Fruit fly (Drosophila melanogaster) whole organism, embryonic: ENCODE measurements around the gene CG15044.

Source experiments
- Awh ChIP-seq: fragments of 200-800 bp; sonication (Bioruptor generic); IDR thresholded peaks from 2 replicates; pipeline ENCODE4, ENCODE4 v1.3.6; 2022; ENCODE audit warnings: missing biosample characterization, missing genetic modification characterization
- CG10462 ChIP-seq: fragments of 200-800 bp; sonication (Bioruptor generic); optimal IDR thresholded peaks from 2 replicates; lab custom pipeline; 2016; ENCODE audit warnings: missing biosample characterization, missing genetic modification characterization
- CG11504 ChIP-seq: fragments of 200-800 bp; sonication (Bioruptor generic); optimal IDR thresholded peaks from 3 replicates; lab custom pipeline; 2019; ENCODE audit warnings: missing biosample characterization, mild to moderate bottlenecking, missing genetic modification characterization, moderate library complexity
- CG11560 ChIP-seq: fragments of 200-800 bp; sonication (Bioruptor generic); IDR thresholded peaks from 3 replicates; pipeline ENCODE4 v1.3.6; 2022; ENCODE audit warnings: missing biosample characterization, missing genetic modification characterization
- CG12219 ChIP-seq: fragments of 200-800 bp; sonication (Bioruptor generic); optimal IDR thresholded peaks from 3 replicates; lab custom pipeline; 2018; ENCODE audit warnings: missing biosample characterization, mild to moderate bottlenecking, missing genetic modification characterization
- CG16813 ChIP-seq: fragments of 200-800 bp; sonication (Bioruptor generic); IDR thresholded peaks from 3 replicates; pipeline ENCODE4 v1.3.6; 2022; ENCODE audit warnings: missing biosample characterization, missing genetic modification characterization; ENCODE audit not compliant: partially characterized antibody
- CG16863 ChIP-seq: fragments of 200-800 bp; sonication (Bioruptor generic); optimal IDR thresholded peaks from 3 replicates; lab custom pipeline; 2016; ENCODE audit warnings: missing biosample characterization, missing genetic modification characterization
- CG18599 ChIP-seq: fragments of 200-800 bp; sonication (Bioruptor generic); optimal IDR thresholded peaks from 3 replicates; lab custom pipeline; 2017; ENCODE audit warnings: missing biosample characterization, missing genetic modification characterization, mild to moderate bottlenecking, moderate library complexity, missing genetic modification reagents
- CG30403 ChIP-seq: fragments of 200-800 bp; sonication (Bioruptor generic); optimal IDR thresholded peaks from 3 replicates; lab custom pipeline; 2016; ENCODE audit warnings: missing biosample characterization, missing genetic modification characterization
- CG31224 ChIP-seq: fragments of 200-800 bp; sonication (Bioruptor generic); IDR thresholded peaks from 2 replicates; pipeline ENCODE4 v1.3.6; 2022; ENCODE audit warnings: missing biosample characterization, missing genetic modification characterization
- CG6654 ChIP-seq: fragments of 200-800 bp; sonication (Bioruptor generic); optimal IDR thresholded peaks from 2 replicates; lab custom pipeline; 2017; ENCODE audit warnings: missing biosample characterization, mild to moderate bottlenecking, missing genetic modification characterization
- CG7357 ChIP-seq: fragments of 200-800 bp; sonication (Bioruptor generic); IDR thresholded peaks from 3 replicates; pipeline ENCODE4 v1.3.6; 2022; ENCODE audit warnings: missing biosample characterization, missing genetic modification characterization
- CG8281 ChIP-seq: fragments of 200-800 bp; sonication (Bioruptor generic); optimal IDR thresholded peaks from 2 replicates; lab custom pipeline; 2018; ENCODE audit warnings: missing biosample characterization, mild to moderate bottlenecking, missing genetic modification characterization, moderate library complexity
- CG8290 ChIP-seq, 3 experiments: fragments of 200-800 bp; sonication (Bioruptor generic); optimal IDR thresholded peaks; 2 replicates each; lab custom pipeline; 2016 to 2019; ENCODE audit warnings: missing biosample characterization in 3 of 3, missing genetic modification characterization in 3 of 3, mild to moderate bottlenecking in 2 of 3, moderate library complexity in 1 of 3
- CG9797 ChIP-seq: fragments of 200-800 bp; sonication (Bioruptor generic); optimal IDR thresholded peaks from 3 replicates; lab custom pipeline; 2018; ENCODE audit warnings: missing biosample characterization, mild to moderate bottlenecking, missing genetic modification characterization
- CG9876 ChIP-seq: fragments of 200-800 bp; sonication (Bioruptor generic); optimal IDR thresholded peaks from 2 replicates; lab custom pipeline; 2016; ENCODE audit warnings: missing biosample characterization, missing genetic modification characterization
- Dip3 ChIP-seq: fragments of 200-800 bp; sonication (Bioruptor generic); optimal IDR thresholded peaks from 3 replicates; lab custom pipeline; 2016; ENCODE audit warnings: missing biosample characterization, missing genetic modification characterization
- Doc2 ChIP-seq: fragments of 200-800 bp; sonication (Bioruptor generic); IDR thresholded peaks from 2 replicates; pipeline ENCODE4 v1.3.6; 2022; ENCODE audit warnings: missing biosample characterization, missing genetic modification characterization
- E2f2 ChIP-seq: fragments of 200-800 bp; sonication (Bioruptor generic); IDR thresholded peaks from 2 replicates; pipeline ENCODE4 v1.3.6; 2022; ENCODE audit warnings: missing biosample characterization, missing genetic modification characterization
- HLH4C ChIP-seq: fragments of 200-800 bp; sonication (Bioruptor generic); IDR thresholded peaks from 3 replicates; pipeline ENCODE4 v1.3.6; 2022; ENCODE audit warnings: missing biosample characterization, missing genetic modification characterization; ENCODE audit not compliant: partially characterized antibody
- MBD-R2 ChIP-seq: fragments of 200-800 bp; sonication (Bioruptor generic); IDR thresholded peaks from 2 replicates; pipeline ENCODE4 v1.3.6; 2022; ENCODE audit warnings: missing biosample characterization, missing genetic modification characterization
- Pdp1 ChIP-seq, 2 experiments: fragments of 200-800 bp; sonication (Bioruptor generic); optimal IDR thresholded peaks; 3 replicates each; lab custom pipeline; 2016; ENCODE audit warnings: missing biosample characterization in 2 of 2, missing genetic modification characterization in 2 of 2, mild to moderate bottlenecking in 1 of 2, moderate library complexity in 1 of 2
- Ravus ChIP-seq: fragments of 200-800 bp; sonication (Bioruptor generic); IDR thresholded peaks from 2 replicates; pipeline ENCODE4 v1.3.6; 2022; ENCODE audit warnings: missing biosample characterization, missing genetic modification characterization
- Sry-δ ChIP-seq: fragments of 200-800 bp; sonication (Bioruptor generic); optimal IDR thresholded peaks from 2 replicates; lab custom pipeline; 2016; ENCODE audit warnings: missing biosample characterization, missing genetic modification characterization
- Ssrp ChIP-seq: fragments of 200-800 bp; sonication (Bioruptor generic); optimal IDR thresholded peaks from 2 replicates; lab custom pipeline; 2018; ENCODE audit warnings: missing biosample characterization, mild to moderate bottlenecking, missing genetic modification characterization, moderate library complexity
- Xbp1 ChIP-seq: fragments of 200-800 bp; sonication (Bioruptor generic); optimal IDR thresholded peaks from 3 replicates; lab custom pipeline; 2016; ENCODE audit warnings: missing biosample characterization, mild to moderate bottlenecking, missing genetic modification characterization
- Xrp1 ChIP-seq: fragments of 200-800 bp; sonication (Bioruptor generic); IDR thresholded peaks from 2 replicates; pipeline ENCODE4 v1.3.6; 2022; ENCODE audit warnings: missing biosample characterization, missing genetic modification characterization
- al ChIP-seq: fragments of 200-800 bp; sonication (Bioruptor generic); IDR thresholded peaks from 2 replicates; pipeline ENCODE4 v1.3.6; 2022; ENCODE audit warnings: missing biosample characterization, missing genetic modification characterization
- amos ChIP-seq: fragments of 200-800 bp; sonication (Bioruptor generic); IDR thresholded peaks from 2 replicates; pipeline ENCODE4 v1.3.6; 2022; ENCODE audit warnings: missing biosample characterization, missing genetic modification characterization; ENCODE audit not compliant: partially characterized antibody
- ase ChIP-seq: fragments of 200-800 bp; sonication (Bioruptor generic); IDR thresholded peaks from 3 replicates; pipeline ENCODE4 v1.3.6; 2022; ENCODE audit warnings: missing biosample characterization, missing genetic modification characterization
- cas ChIP-seq: fragments of 200-800 bp; sonication (Bioruptor generic); IDR thresholded peaks from 2 replicates; pipeline ENCODE4 v1.3.6; 2022; ENCODE audit warnings: missing biosample characterization, missing genetic modification characterization
- chn ChIP-seq: fragments of 200-800 bp; sonication (Bioruptor generic); optimal IDR thresholded peaks from 2 replicates; lab custom pipeline; 2016; ENCODE audit warnings: missing biosample characterization, missing genetic modification characterization
- ci ChIP-seq: fragments of 200-800 bp; sonication (Bioruptor generic); IDR thresholded peaks from 3 replicates; pipeline ENCODE4 v1.3.6; 2022; ENCODE audit warnings: missing biosample characterization, missing genetic modification characterization
- crc ChIP-seq: fragments of 200-800 bp; sonication (Bioruptor generic); optimal IDR thresholded peaks from 2 replicates; lab custom pipeline; 2016; ENCODE audit warnings: missing biosample characterization, missing genetic modification characterization
- croc ChIP-seq: fragments of 200-800 bp; sonication (Bioruptor generic); conservative IDR thresholded peaks from 3 replicates; pipeline ENCODE4 v1.3.6; 2022; ENCODE audit warnings: missing biosample characterization, missing genetic modification characterization
- cwo ChIP-seq: fragments of 200-800 bp; sonication (Bioruptor generic); optimal IDR thresholded peaks from 3 replicates; lab custom pipeline; 2017; ENCODE audit warnings: missing biosample characterization, missing genetic modification characterization, mild to moderate bottlenecking, moderate library complexity, missing genetic modification reagents
- esg ChIP-seq: fragments of 200-800 bp; sonication (Bioruptor generic); conservative IDR thresholded peaks from 2 replicates; pipeline ENCODE4 v1.3.6; 2022; ENCODE audit warnings: missing biosample characterization, missing genetic modification characterization
- grau ChIP-seq: fragments of 200-800 bp; optimal IDR thresholded peaks from 3 replicates; lab custom pipeline; 2019; ENCODE audit warnings: missing biosample characterization, mild to moderate bottlenecking, missing genetic modification characterization, moderate library complexity
- gt ChIP-seq: fragments of 200-800 bp; sonication (Bioruptor generic); IDR thresholded peaks from 2 replicates; pipeline ENCODE4 v1.3.6; 2022; ENCODE audit warnings: missing biosample characterization, missing genetic modification characterization
- ind ChIP-seq: fragments of 200-800 bp; sonication (Bioruptor generic); optimal IDR thresholded peaks from 3 replicates; lab custom pipeline; 2016; ENCODE audit warnings: missing biosample characterization, missing genetic modification characterization
- lola ChIP-seq, 3 experiments: fragments of >200 bp in 2 of 3; fragments of 200-800 bp in 1 of 3; sonication (Bioruptor generic) in 1 of 3; optimal IDR thresholded peaks; 2 replicates each; lab custom pipeline; 2017 to 2019; ENCODE audit warnings: missing biosample characterization in 3 of 3, missing genetic modification characterization in 3 of 3, mild to moderate bottlenecking in 1 of 3, moderate library complexity in 1 of 3
- mirr ChIP-seq: fragments of 200-800 bp; sonication (Bioruptor generic); optimal IDR thresholded peaks from 3 replicates; lab custom pipeline; 2018; ENCODE audit warnings: missing biosample characterization, mild to moderate bottlenecking, missing genetic modification characterization
- org-1 ChIP-seq: fragments of 200-800 bp; sonication (Bioruptor generic); optimal IDR thresholded peaks from 2 replicates; lab custom pipeline; 2017; ENCODE audit warnings: missing biosample characterization, missing genetic modification characterization
- phol ChIP-seq: fragments of 200-800 bp; sonication (Bioruptor generic); optimal IDR thresholded peaks from 3 replicates; lab custom pipeline; 2018; ENCODE audit warnings: missing biosample characterization, mild to moderate bottlenecking, missing genetic modification characterization, moderate library complexity
- pita ChIP-seq: fragments of 200-800 bp; sonication (Bioruptor generic); optimal IDR thresholded peaks from 2 replicates; lab custom pipeline; 2017; ENCODE audit warnings: missing biosample characterization, mild to moderate bottlenecking, missing genetic modification characterization
- prd ChIP-seq, 3 experiments: fragments of >200 bp in 2 of 3; fragments of 200-800 bp in 1 of 3; sonication (Bioruptor generic) in 1 of 3; optimal IDR thresholded peaks in 2 of 3; IDR thresholded peaks in 1 of 3; 2 replicates in 2 of 3; 3 replicates in 1 of 3; pipeline versions ENCODE4 v1.3.6 to Lab custom; 2017 to 2022; ENCODE audit warnings: missing biosample characterization in 1 of 3, missing genetic modification characterization in 1 of 3
- pum ChIP-seq: fragments of 200-800 bp; sonication (Bioruptor generic); optimal IDR thresholded peaks from 2 replicates; lab custom pipeline; 2016; ENCODE audit warnings: missing biosample characterization, missing genetic modification characterization
- row ChIP-seq: fragments of 200-800 bp; sonication (Bioruptor generic); IDR thresholded peaks from 3 replicates; pipeline ENCODE4 v1.3.6; 2022; ENCODE audit warnings: missing biosample characterization, missing genetic modification characterization
- slou ChIP-seq: fragments of 200-800 bp; sonication (Bioruptor generic); optimal IDR thresholded peaks from 3 replicates; lab custom pipeline; 2016; ENCODE audit warnings: missing biosample characterization, missing genetic modification characterization
- tll ChIP-seq, 2 experiments: fragments of 200-800 bp in 1 of 2; fragments of >200 bp in 1 of 2; sonication (Bioruptor generic) in 1 of 2; optimal IDR thresholded peaks; 2 replicates each; lab custom pipeline; 2017 to 2019; ENCODE audit warnings: missing biosample characterization in 2 of 2, missing genetic modification characterization in 2 of 2, mild to moderate bottlenecking in 1 of 2, moderate library complexity in 1 of 2

CG15044 gene

DNA sequence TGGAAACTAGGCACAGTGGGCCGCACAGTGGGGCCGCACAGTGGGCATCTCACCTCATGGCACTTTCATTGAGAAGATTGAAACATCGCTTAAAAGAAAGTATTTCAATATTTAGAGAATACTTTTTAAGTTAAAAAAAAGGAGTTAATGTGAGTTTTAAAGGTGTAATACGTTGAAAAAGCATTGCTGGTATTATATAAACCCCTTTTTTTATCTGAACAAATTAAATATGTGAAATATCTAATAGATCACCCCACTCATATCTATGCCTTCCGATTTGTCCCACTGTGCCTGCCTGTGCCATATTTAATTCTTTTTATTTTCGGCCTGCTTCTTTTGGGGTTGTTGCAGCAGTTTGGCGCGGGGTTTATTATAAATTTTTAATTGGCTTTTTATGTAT lies 41.5 kb upstream of the CG15044 start (continued):
- peak; percentile 14 for TF ChIP-seq CG30403 (GFP tag; lab: Kevin White, UChicago)
- no peak for TF ChIP-seq CG31224 (GFP tag; lab: Robert Waterston, UW)
- TF ChIP-seq ci (GFP tag; lab: Robert Waterston, UW), result peak; percentile 43; the same call in 2 of the 3 replicates
- no peak for TF ChIP-seq CG8281 (tag; lab: Kevin White, UChicago)
- peak; percentile 20 for TF ChIP-seq chn (GFP tag; lab: Kevin White, UChicago)
- no peak for TF ChIP-seq CG16813
- peak; percentile 41; the same call in 1 of the 2 replicates for TF ChIP-seq Xrp1
- no peak for TF ChIP-seq Sry-δ (GFP tag; lab: Kevin White, UChicago)
- TF ChIP-seq mirr (GFP tag; lab: Kevin White, UChicago), result no peak
- TF ChIP-seq CG8290 (GFP tag; optimal IDR thresholded peaks at IDR 0.05; lab: Kevin White, UChicago), result no peak
- TF ChIP-seq CG8290 (tag; optimal IDR thresholded peaks at IDR 0.05; lab: Kevin White, UChicago), result no peak
- TF ChIP-seq gt (GFP tag; lab: Robert Waterston, UW), result no peak
- TF ChIP-seq CG12219 (GFP tag; lab: Kevin White, UChicago), result no peak
- TF ChIP-seq slou (GFP tag; lab: Kevin White, UChicago), result peak; percentile 22
- TF ChIP-seq CG18599 (GFP tag; lab: Kevin White, UChicago), result no peak
- TF ChIP-seq org-1, result no peak
- no peak for TF ChIP-seq Ravus (GFP tag; lab: Robert Waterston, UW)
- TF ChIP-seq amos (GFP tag; lab: Robert Waterston, UW), result no peak
- TF ChIP-seq cas (GFP tag; lab: Robert Waterston, UW), result no peak
- peak; percentile 65 for TF ChIP-seq Ssrp (tag; lab: Kevin White, UChicago)
- 0 out of 2 replicates have a peak, but pooled peaks have one; percentile 15 for TF ChIP-seq esg (GFP tag; lab: Robert Waterston, UW)
- TF ChIP-seq Pdp1 (GFP tag; optimal IDR thresholded peaks at IDR 0.05; lab: Kevin White, UChicago), result peak in 1 of 2 experiments; percentile 59
- TF ChIP-seq grau (tag; lab: Kevin White, UChicago), result peak; percentile 52
- TF ChIP-seq tll (GFP tag; optimal IDR thresholded peaks at IDR 0.05; lab: Kevin White, UChicago), result no peak
- no peak for TF ChIP-seq ase (GFP tag; lab: Robert Waterston, UW)
- TF ChIP-seq CG7357 (GFP tag; lab: Robert Waterston, UW), result peak; percentile 13; the same call in 1 of the 3 replicates
- TF ChIP-seq Xbp1 (GFP tag; lab: Kevin White, UChicago), result peak; percentile 41
- TF ChIP-seq MBD-R2 (GFP tag; lab: Robert Waterston, UW), result no peak
- peak; percentile 34; the same call in 1 of the 3 replicates for TF ChIP-seq croc (GFP tag; lab: Robert Waterston, UW)
- no peak for TF ChIP-seq ind
- peak; percentile 46 for TF ChIP-seq phol (tag; lab: Kevin White, UChicago)
- TF ChIP-seq Dip3 (GFP tag; lab: Kevin White, UChicago), result no peak
- no peak for TF ChIP-seq CG9876 (GFP tag; lab: Kevin White, UChicago)
- no peak for TF ChIP-seq CG16863 (GFP tag; lab: Kevin White, UChicago)
- TF ChIP-seq HLH4C (GFP tag; lab: Robert Waterston, UW), result no peak
- TF ChIP-seq Awh (GFP tag; lab: Robert Waterston, UW), result no peak
- TF ChIP-seq pita, result no peak
- TF ChIP-seq Doc2 (GFP tag; lab: Robert Waterston, UW), result no peak
- no peak for TF ChIP-seq CG11560 (tag; lab: Robert Waterston, UW)
- peak in 1 of 3 experiments; percentile 57 for TF ChIP-seq lola (GFP tag; optimal IDR thresholded peaks at IDR 0.05; lab: Kevin White, UChicago)
- TF ChIP-seq CG10462 (GFP tag; lab: Kevin White, UChicago), result no peak
- TF ChIP-seq CG9797 (GFP tag; lab: Kevin White, UChicago), result no peak
- no peak for TF ChIP-seq prd (optimal IDR thresholded peaks at IDR 0.05; lab: Kevin White, UChicago)
- TF ChIP-seq prd (GFP tag; IDR thresholded peaks at IDR 0.05; lab: Robert Waterston, UW), result peak; percentile 27; the same call in 1 of the 3 replicates
- peak; percentile 53 for TF ChIP-seq row (GFP tag; lab: Robert Waterston, UW)
- TF ChIP-seq crc (GFP tag; lab: Kevin White, UChicago), result no peak
- no peak for TF ChIP-seq cwo (GFP tag; lab: Kevin White, UChicago)
- no peak for TF ChIP-seq E2f2 (GFP tag; lab: Robert Waterston, UW)
- TF ChIP-seq CG6654, result no peak
- TF ChIP-seq pum (GFP tag; lab: Kevin White, UChicago), result no peak
- TF ChIP-seq CG11504, result peak; percentile 59
- TF ChIP-seq al (GFP tag; lab: Robert Waterston, UW), result no peak
